Worm (Caenorhabditis elegans) whole organism, dauer: ENCODE results near the gene prde-1.
"Not testable (repeated sequence)": the region's sequence is repeated elsewhere in the genome, so short reads cannot be mapped to it uniquely, and the experiment has no call there.

Experiments
- unc-62 ChIP-seq: sonication (generic microtip); optimal IDR thresholded peaks from 2 replicates; lab custom pipeline; 2017; ENCODE audit warnings: missing biosample characterization, missing genetic modification reagents, missing genetic modification characterization

The prde-1 gene

DNA sequence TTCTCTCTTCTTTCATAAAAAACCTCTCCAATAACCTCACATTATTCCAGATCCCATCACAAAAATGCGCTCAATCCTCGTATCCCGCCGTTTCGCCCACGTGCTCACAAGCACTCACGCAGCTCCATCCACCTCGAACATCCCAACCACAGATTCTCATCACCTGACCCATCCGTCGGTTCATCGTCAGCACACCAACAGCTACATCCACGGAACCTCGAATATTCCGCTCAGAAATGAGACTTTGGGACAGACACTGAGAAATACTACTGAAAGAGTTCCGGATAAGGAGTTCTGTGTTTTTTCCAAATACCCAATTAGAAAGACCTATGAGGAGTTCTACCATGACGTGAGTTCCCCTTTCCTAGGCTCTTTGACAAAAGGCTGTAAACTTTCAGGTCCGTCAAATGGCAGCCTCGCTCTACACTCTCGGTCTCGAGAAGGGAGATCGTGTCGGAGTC, 29.3 kb downstream of the prde-1 start, which contains the start of gene acs-2:
acs-2 (plus strand) TSS at position 51 of the 461 bp plus-strand sequence.
- TF ChIP-seq unc-62 (GFP tag; lab: Kevin White, UChicago) = no peak

DNA sequence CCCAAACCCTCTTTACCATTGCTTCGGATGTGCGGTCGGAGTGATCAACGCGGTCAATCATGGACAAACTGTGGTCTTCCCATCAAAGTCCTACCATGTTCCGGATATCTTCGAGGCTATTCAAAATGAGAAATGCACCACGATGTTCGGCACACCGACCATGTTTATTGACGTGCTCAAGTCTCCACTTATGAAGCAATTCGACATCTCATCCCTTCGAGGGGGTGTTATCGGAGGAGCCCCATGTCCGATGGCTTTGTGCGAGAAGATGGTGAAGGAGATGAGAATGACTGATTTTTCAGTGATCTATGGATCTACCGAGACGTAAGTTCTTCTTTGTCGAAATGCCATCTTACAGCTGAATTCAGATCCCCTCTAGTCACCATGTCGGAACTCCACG, 30.3 kb downstream of the prde-1 start:
- TF ChIP-seq unc-62 (GFP tag; lab: Kevin White, UChicago) = no peak

DNA sequence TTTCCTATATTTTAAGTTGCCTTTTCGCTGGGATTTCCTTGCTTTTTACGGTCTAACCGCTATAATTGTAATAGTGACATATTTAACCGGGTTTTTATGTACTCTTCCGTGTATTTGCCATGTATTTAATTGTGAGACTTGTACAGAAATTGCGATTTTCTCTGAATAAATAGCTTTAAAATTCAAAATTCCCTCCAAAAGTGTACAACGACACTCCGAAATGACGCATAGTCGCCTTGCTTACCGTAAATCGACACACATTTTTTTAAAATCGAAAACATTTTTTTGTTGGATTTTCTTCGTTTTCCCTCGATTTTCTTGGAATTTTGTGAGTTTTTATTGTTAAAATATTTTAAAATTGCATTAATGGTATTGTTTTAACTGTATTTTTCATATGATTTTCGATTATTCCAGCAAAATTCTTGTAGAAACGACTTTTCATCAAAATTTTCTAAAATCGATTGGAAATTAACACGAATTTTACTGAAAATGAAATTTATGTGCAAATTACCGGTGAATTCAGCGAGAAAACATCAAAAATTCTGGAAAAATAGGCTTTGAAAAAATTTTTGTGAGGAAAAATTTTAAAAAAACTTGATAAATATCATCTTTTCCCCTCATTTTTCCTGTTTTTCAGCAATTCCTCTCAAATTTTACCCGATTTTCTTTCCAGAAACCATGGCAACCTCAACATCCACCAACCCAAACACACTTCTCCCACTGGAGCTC, 31.8 kb downstream of the prde-1 start, which contains the start of gene lsm-5:
lsm-5 (plus strand) TSS at position 679 of the 729 bp plus-strand sequence.
- TF ChIP-seq unc-62 (GFP tag; lab: Kevin White, UChicago) = no peak

DNA sequence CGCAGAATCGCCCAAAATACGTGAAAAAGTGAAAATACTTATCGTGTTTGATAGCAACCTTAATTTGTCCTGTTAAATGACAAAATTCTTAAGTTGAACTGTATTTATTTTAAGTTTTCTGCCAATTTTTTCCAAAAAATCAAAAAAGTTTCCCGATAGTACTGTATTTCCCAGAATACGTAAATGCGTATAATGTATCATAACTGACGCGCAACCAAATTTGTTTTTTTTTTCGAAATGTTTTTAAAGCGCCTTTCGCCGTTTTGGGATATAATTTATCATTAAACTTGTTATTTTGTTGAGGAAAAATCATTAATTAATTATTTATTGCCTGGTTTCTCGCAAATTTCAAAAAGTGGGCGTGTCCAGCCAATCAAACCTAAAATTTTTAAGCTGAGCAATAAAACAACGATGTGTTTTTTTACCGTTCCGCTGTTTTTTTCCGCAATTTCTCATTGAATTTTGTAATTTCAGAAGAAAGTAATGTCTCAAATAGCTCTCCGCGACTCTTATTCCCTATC, 33.0 kb downstream of the prde-1 start, which contains the start of gene fbxa-95:
fbxa-95 (plus strand) TSS at position 471 of the 521 bp plus-strand sequence.
- TF ChIP-seq unc-62 (GFP tag; lab: Kevin White, UChicago) = no peak

DNA sequence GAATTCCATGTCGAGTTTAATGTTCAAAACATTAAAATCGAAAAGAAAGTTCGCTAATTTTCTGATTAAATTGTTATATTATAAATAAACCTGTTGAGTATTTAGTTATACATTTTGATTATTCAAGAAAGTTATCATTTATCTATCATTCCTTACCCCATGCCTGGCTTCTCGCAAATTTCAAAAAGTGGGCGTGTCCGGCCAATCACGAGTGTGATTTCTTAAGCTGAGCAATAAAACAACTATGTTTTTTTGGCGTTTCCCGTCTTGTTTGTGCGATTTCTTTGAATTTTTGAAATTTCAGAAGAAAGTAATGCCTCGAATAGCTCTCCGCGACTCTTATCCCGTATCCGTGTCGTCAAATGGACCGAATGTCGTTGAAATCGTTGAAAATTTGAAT, 34.6 kb downstream of the prde-1 start, which contains the start of gene fbxa-94:
fbxa-94 (plus strand) TSS at position 301 of the 400 bp plus-strand sequence.
- no peak for TF ChIP-seq unc-62 (GFP tag; lab: Kevin White, UChicago)

DNA sequence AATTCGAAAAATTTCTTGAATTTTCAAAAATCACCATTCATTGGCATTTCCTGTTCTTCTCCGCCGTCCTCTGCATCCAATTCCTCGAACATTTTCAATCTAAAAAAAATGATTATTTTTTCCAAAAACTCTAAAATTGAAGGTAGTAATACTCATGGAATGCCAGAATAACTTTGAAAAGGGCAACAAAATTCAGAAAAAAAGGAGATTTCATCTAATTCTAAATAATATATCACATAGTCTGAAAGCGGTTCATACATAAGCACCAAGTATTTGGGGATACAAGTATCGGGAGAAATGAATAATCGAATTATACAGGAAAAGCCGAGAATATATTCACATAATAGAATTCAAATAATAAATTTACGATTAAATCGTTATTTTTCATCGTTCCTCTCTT, 37.3 kb downstream of the prde-1 start, which contains the start of gene mdt-28:
mdt-28 (minus strand) TSS at position 101 of the 400 bp plus-strand sequence.
- no peak for TF ChIP-seq unc-62 (GFP tag; lab: Kevin White, UChicago)

DNA sequence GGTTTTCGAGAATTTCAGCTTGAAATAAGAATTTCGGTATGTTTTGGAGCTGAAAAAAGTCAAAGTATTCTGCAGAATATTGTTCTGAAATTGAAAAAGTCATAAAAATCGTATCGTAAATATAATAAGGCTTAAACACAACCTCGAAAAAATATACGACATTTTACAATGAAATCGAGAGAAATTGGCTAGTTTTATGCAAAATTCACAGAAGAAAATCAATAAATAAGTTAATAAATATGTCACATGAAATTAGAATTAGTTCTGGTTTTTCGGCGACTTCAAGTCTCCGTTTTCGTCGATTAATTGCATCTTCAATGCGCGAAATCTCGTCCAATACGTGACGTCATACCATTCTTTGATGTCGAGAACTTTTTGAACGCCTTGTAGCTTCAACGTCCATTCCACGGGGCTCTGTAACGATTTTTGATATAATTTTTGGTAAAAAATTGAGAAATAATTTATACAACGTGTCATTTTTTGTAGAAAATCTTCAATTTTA, 39.4 kb downstream of the prde-1 start, which contains the start of gene atx-3:
atx-3 (minus strand) TSS at position 51 of the 502 bp plus-strand sequence.
- no peak for TF ChIP-seq unc-62 (GFP tag; lab: Kevin White, UChicago)

DNA sequence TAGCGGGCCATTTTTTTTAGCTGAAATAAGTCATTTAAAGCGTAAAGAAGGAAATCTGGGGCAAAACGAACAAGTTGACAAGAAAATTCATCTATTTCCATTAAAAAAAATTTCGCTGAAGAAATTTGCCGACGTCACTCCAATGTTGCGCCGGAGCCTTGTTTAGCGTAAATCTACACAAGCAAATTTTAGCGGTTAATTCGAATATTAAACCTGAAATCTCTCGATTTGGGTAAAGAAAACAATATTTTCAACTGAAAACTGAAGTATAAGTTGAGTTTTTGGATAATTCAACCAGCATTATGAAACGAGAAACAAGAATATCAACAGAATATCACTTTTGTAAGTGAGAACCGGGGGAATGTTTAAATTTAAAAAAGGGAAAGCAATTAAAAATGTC, 40.3 kb downstream of the prde-1 start, which contains the start of gene F28F8.9:
F28F8.9 (minus strand) TSS at position 288 of the 400 bp plus-strand sequence.
- no peak for TF ChIP-seq unc-62 (GFP tag; lab: Kevin White, UChicago)

DNA sequence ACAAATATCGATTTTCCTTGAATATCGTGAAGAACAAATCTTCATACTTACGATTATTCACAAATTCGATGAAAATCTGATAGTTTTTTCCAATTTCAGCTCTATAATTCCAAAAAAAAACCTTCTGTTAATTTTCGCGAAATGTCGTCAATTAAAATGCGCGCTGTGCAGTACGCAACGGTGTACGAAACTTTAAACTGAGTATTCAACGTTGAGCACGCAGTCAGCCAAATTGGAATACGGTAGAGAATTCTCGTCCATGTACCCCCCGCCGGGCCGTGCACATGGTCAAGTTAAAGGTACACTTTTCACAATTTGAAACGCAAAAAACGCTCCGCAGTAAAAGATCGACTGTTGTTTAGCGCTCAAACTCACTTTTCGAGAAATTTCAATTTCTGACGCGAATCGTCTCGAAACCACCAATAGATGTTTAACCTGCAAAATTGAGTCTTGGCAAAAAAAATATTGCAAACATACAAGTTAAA, 52.2 kb downstream of the prde-1 start, which contains the start of gene F28F8.7:
F28F8.7 (minus strand) TSS at position 435 of the 485 bp plus-strand sequence.
- TF ChIP-seq unc-62 (GFP tag; lab: Kevin White, UChicago) = not testable (repeated sequence)

DNA sequence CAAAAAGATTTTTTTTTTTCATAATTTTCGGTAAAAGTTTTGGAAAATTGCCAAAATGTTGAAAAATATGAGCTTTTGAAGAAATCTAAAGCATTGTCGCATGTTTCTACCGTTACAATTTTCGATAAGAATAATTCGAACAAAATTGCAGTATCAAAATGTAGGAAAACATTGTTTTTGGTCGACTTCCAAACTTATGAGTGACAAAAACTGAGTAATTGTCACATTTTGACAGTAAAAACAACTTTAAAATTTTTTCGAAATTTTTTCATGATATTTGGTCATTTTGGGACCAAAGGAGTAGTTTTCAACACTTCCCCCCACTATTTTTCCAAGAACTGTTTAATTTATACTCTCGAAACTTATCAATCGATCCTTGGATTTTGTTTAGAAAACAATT, 56.5 kb downstream of the prde-1 start, which contains the start of gene fbxa-139:
fbxa-139 (minus strand) TSS at position 101 of the 400 bp plus-strand sequence.
- TF ChIP-seq unc-62 (GFP tag; lab: Kevin White, UChicago) = no peak
